Fruit fly (Drosophila melanogaster) whole organism, adult: ENCODE results near the gene CG10137.

ENCODE experiments used
- CG12768 ChIP-seq: fragments of 200-800 bp; sonication (Bioruptor generic); optimal IDR thresholded peaks from 2 replicates; lab custom pipeline; 2017; ENCODE audit warnings: missing biosample characterization, missing genetic modification characterization, mild to moderate bottlenecking, moderate library complexity, missing genetic modification reagents
- CG1620 ChIP-seq: fragments of 200-800 bp; sonication (Bioruptor generic); optimal IDR thresholded peaks from 2 replicates; lab custom pipeline; 2016; ENCODE audit warnings: missing biosample characterization, missing genetic modification characterization
- CG33017 ChIP-seq: fragments of 200-800 bp; sonication (Bioruptor generic); optimal IDR thresholded peaks from 2 replicates; lab custom pipeline; 2018; ENCODE audit warnings: missing biosample characterization, mild to moderate bottlenecking, missing genetic modification characterization, moderate library complexity
- CG7045 ChIP-seq: fragments of 200-800 bp; sonication (Bioruptor generic); optimal IDR thresholded peaks from 2 replicates; lab custom pipeline; 2017; ENCODE audit warnings: missing biosample characterization, mild to moderate bottlenecking, missing genetic modification characterization
- Mnt ChIP-seq: fragments of 200-800 bp; sonication (Bioruptor generic); optimal IDR thresholded peaks from 2 replicates; lab custom pipeline; 2016; ENCODE audit warnings: missing biosample characterization, mild to moderate bottlenecking, missing genetic modification characterization
- cic ChIP-seq: fragments of 200-800 bp; sonication (Bioruptor generic); optimal IDR thresholded peaks from 2 replicates; lab custom pipeline; 2017; ENCODE audit warnings: missing biosample characterization, mild to moderate bottlenecking, missing genetic modification characterization, moderate library complexity
- kay ChIP-seq: fragments of 200-800 bp; sonication (Bioruptor generic); peaks from one replicate; lab custom pipeline; 2016; ENCODE audit warnings: missing biosample characterization, missing genetic modification characterization, borderline replicate concordance
- ovo ChIP-seq: fragments of 200-800 bp; sonication (Bioruptor generic); optimal IDR thresholded peaks from 2 replicates; lab custom pipeline; 2016; ENCODE audit warnings: missing biosample characterization, missing genetic modification characterization

- TF ChIP-seq kay (GFP tag; lab: Kevin White, UChicago) (no peak), CG33017 (tag; lab: Kevin White, UChicago) (no peak), CG1620 (no peak), Mnt (GFP tag; lab: Kevin White, UChicago) (no peak), CG7045 (GFP tag; lab: Kevin White, UChicago) (no peak), ovo (GFP tag; lab: Kevin White, UChicago) (no peak), CG12768 (GFP tag; lab: Kevin White, UChicago) (peak; percentile 4), cic (GFP tag; lab: Kevin White, UChicago) (no peak)
These were observed 6.9 kb upstream of the CG10137 start for dm6 chr2L:19519611-19520010.
